Fruit fly (Drosophila melanogaster): Measurements from ENCODE around the gene CG10597.

- TF ChIP-seq ttk (optimal IDR thresholded peaks at IDR 0.05) (no peak), Myc (optimal IDR thresholded peaks at IDR 0.05) (no peak), h (optimal IDR thresholded peaks at IDR 0.05) (no peak), Sin3A (optimal IDR thresholded peaks at IDR 0.05) (no peak), psq (optimal IDR thresholded peaks at IDR 0.05) (no peak), insv (optimal IDR thresholded peaks at IDR 0.05) (no peak)
Observed at dm6 chrX:17236468-17236867, 5.6 kb upstream of the CG10597 start.
